Fruit fly (Drosophila melanogaster) whole organism, embryonic: ENCODE data around the gene senju.

Source experiments
- Adf1 ChIP-seq: fragments of 200-800 bp; sonication (Bioruptor generic); IDR thresholded peaks from 2 replicates; pipeline ENCODE4 v1.3.6; 2022; ENCODE audit warnings: missing biosample characterization, missing genetic modification characterization
- Atf-2 ChIP-seq: fragments of 200-800 bp; sonication (Bioruptor generic); optimal IDR thresholded peaks from 2 replicates; lab custom pipeline; 2016; ENCODE audit warnings: missing biosample characterization, missing genetic modification characterization
- CG12236 ChIP-seq: fragments of 200-800 bp; sonication (Bioruptor generic); optimal IDR thresholded peaks from 2 replicates; lab custom pipeline; 2016; ENCODE audit warnings: missing biosample characterization, missing genetic modification characterization
- CG12659 ChIP-seq: fragments of 200-800 bp; sonication (Bioruptor generic); optimal IDR thresholded peaks from 3 replicates; lab custom pipeline; 2017; ENCODE audit warnings: mild to moderate bottlenecking, missing biosample characterization, missing genetic modification reagents, missing genetic modification characterization
- CG12942 ChIP-seq: fragments of 200-800 bp; sonication (Bioruptor generic); optimal IDR thresholded peaks from 3 replicates; lab custom pipeline; 2016; ENCODE audit warnings: missing biosample characterization, missing genetic modification characterization
- CG13424 ChIP-seq: fragments of 200-800 bp; sonication (Bioruptor generic); optimal IDR thresholded peaks from 2 replicates; lab custom pipeline; 2019; ENCODE audit warnings: missing biosample characterization, mild to moderate bottlenecking, missing genetic modification characterization, moderate library complexity
- CG17802 ChIP-seq: fragments of 200-800 bp; sonication (Bioruptor generic); optimal IDR thresholded peaks from 2 replicates; lab custom pipeline; 2018; ENCODE audit warnings: missing biosample characterization, mild to moderate bottlenecking, missing genetic modification characterization, moderate library complexity
- CG18764 ChIP-seq: fragments of 200-800 bp; sonication (Bioruptor generic); optimal IDR thresholded peaks from 3 replicates; lab custom pipeline; 2016; ENCODE audit warnings: missing biosample characterization, missing genetic modification characterization
- CG2199 ChIP-seq: fragments of 200-800 bp; sonication (Bioruptor generic); IDR thresholded peaks from 3 replicates; pipeline ENCODE4 v1.3.6; 2022; ENCODE audit warnings: missing biosample characterization, missing genetic modification characterization
- CG2202 ChIP-seq: fragments of 200-800 bp; sonication (Bioruptor generic); optimal IDR thresholded peaks from 2 replicates; lab custom pipeline; 2018; ENCODE audit warnings: missing biosample characterization, mild to moderate bottlenecking, missing genetic modification characterization
- CG2712 ChIP-seq: fragments of 200-800 bp; optimal IDR thresholded peaks from 3 replicates; lab custom pipeline; 2019; ENCODE audit warnings: missing biosample characterization, mild to moderate bottlenecking, missing genetic modification characterization, moderate library complexity
- CG2875 ChIP-seq: fragments of 200-800 bp; sonication (Bioruptor generic); optimal IDR thresholded peaks from 2 replicates; lab custom pipeline; 2017; ENCODE audit warnings: missing biosample characterization, mild to moderate bottlenecking, missing genetic modification characterization, missing genetic modification reagents
- CG5180 ChIP-seq: fragments of 200-800 bp; sonication (Bioruptor generic); optimal IDR thresholded peaks from 3 replicates; lab custom pipeline; 2017; ENCODE audit warnings: missing biosample characterization, missing genetic modification characterization, mild to moderate bottlenecking, moderate library complexity, missing genetic modification reagents
- CG7928 ChIP-seq: fragments of 200-800 bp; sonication (Bioruptor generic); optimal IDR thresholded peaks from 2 replicates; lab custom pipeline; 2017; ENCODE audit warnings: missing biosample characterization, mild to moderate bottlenecking, missing genetic modification characterization
- CG8359 ChIP-seq: fragments of 200-800 bp; sonication (Bioruptor generic); optimal IDR thresholded peaks from 2 replicates; lab custom pipeline; 2017; ENCODE audit warnings: missing biosample characterization, mild to moderate bottlenecking, missing genetic modification characterization, borderline replicate concordance
- Dp ChIP-seq: fragments of 200-800 bp; sonication (Bioruptor generic); optimal IDR thresholded peaks from 2 replicates; lab custom pipeline; 2018; ENCODE audit warnings: missing biosample characterization, mild to moderate bottlenecking, missing genetic modification characterization, moderate library complexity
- E2f2 ChIP-seq: fragments of 200-800 bp; sonication (Bioruptor generic); IDR thresholded peaks from 2 replicates; pipeline ENCODE4 v1.3.6; 2022; ENCODE audit warnings: missing biosample characterization, missing genetic modification characterization
- HHEX ChIP-seq: fragments of 200-800 bp; sonication (Bioruptor generic); optimal IDR thresholded peaks from 3 replicates; lab custom pipeline; 2017; ENCODE audit warnings: missing biosample characterization, mild to moderate bottlenecking, missing genetic modification characterization, missing genetic modification reagents
- Hmr ChIP-seq: fragments of 200-800 bp; sonication (Bioruptor generic); optimal IDR thresholded peaks from 3 replicates; lab custom pipeline; 2017; ENCODE audit warnings: mild to moderate bottlenecking, missing biosample characterization, missing genetic modification reagents, missing genetic modification characterization
- Hsf ChIP-seq: fragments of 200-800 bp; sonication (Bioruptor generic); optimal IDR thresholded peaks from 3 replicates; lab custom pipeline; 2016; ENCODE audit warnings: missing biosample characterization, missing genetic modification characterization
- Kr ChIP-seq: fragments of 200-800 bp; sonication (Bioruptor generic); optimal IDR thresholded peaks from 2 replicates; lab custom pipeline; 2017; ENCODE audit warnings: missing biosample characterization, mild to moderate bottlenecking, missing genetic modification characterization
- Spps ChIP-seq: fragments of 200-800 bp; sonication (Bioruptor generic); optimal IDR thresholded peaks from 2 replicates; lab custom pipeline; 2018; ENCODE audit warnings: missing biosample characterization, mild to moderate bottlenecking, missing genetic modification characterization
- Stat92E ChIP-seq, 3 experiments: fragments of >200 bp in 2 of 3; fragments of 200-800 bp in 1 of 3; sonication (Bioruptor generic) in 1 of 3; optimal IDR thresholded peaks; 2 replicates each; lab custom pipeline; 2017 to 2019; ENCODE audit warnings: missing biosample characterization in 3 of 3, missing genetic modification characterization in 3 of 3, mild to moderate bottlenecking in 1 of 3, moderate library complexity in 1 of 3
- Vsx1 ChIP-seq: fragments of 200-800 bp; sonication (Bioruptor generic); optimal IDR thresholded peaks from 2 replicates; lab custom pipeline; 2017; ENCODE audit warnings: missing biosample characterization, mild to moderate bottlenecking, missing genetic modification characterization, missing genetic modification reagents
- ash1 ChIP-seq: fragments of 200-800 bp; sonication (Bioruptor generic); optimal IDR thresholded peaks from 2 replicates; lab custom pipeline; 2018; ENCODE audit warnings: missing biosample characterization, mild to moderate bottlenecking, missing genetic modification characterization
- cad ChIP-seq: fragments of >200 bp; optimal IDR thresholded peaks from 2 replicates; lab custom pipeline; 2017; ENCODE audit warnings: missing biosample characterization, missing genetic modification characterization
- crp ChIP-seq, 2 experiments: fragments of 200-800 bp; sonication (Bioruptor generic); optimal IDR thresholded peaks; 2 replicates in 1 of 2; 3 replicates in 1 of 2; lab custom pipeline; 2017; ENCODE audit warnings: missing biosample characterization in 2 of 2, missing genetic modification characterization in 2 of 2, mild to moderate bottlenecking in 1 of 2, moderate library complexity in 1 of 2
- esg ChIP-seq: fragments of 200-800 bp; sonication (Bioruptor generic); conservative IDR thresholded peaks from 2 replicates; pipeline ENCODE4 v1.3.6; 2022; ENCODE audit warnings: missing biosample characterization, missing genetic modification characterization
- ftz-f1 ChIP-seq: fragments of 200-800 bp; sonication (Bioruptor generic); optimal IDR thresholded peaks from 2 replicates; lab custom pipeline; 2016; ENCODE audit warnings: missing biosample characterization, missing genetic modification characterization
- gcm ChIP-seq: fragments of 200-800 bp; sonication (Bioruptor generic); optimal IDR thresholded peaks from 2 replicates; lab custom pipeline; 2019; ENCODE audit warnings: missing biosample characterization, mild to moderate bottlenecking, missing genetic modification characterization, moderate library complexity
- gsb ChIP-seq: fragments of 200-800 bp; sonication (Bioruptor generic); IDR thresholded peaks from 2 replicates; pipeline ENCODE4 v1.3.6; 2022; ENCODE audit warnings: missing biosample characterization, missing genetic modification characterization
- gsb-n ChIP-seq: fragments of 200-800 bp; sonication (Bioruptor generic); optimal IDR thresholded peaks from 3 replicates; lab custom pipeline; 2018; ENCODE audit warnings: missing biosample characterization, mild to moderate bottlenecking, missing genetic modification characterization
- knrl ChIP-seq: fragments of 200-800 bp; sonication (Bioruptor generic); IDR thresholded peaks from 3 replicates; pipeline ENCODE4 v1.3.6; 2022; ENCODE audit warnings: missing biosample characterization, missing genetic modification characterization; ENCODE audit not compliant: partially characterized antibody
- maf-S ChIP-seq: fragments of 200-800 bp; sonication (Bioruptor generic); optimal IDR thresholded peaks from 2 replicates; lab custom pipeline; 2016; ENCODE audit warnings: missing biosample characterization, missing genetic modification characterization
- nom ChIP-seq: fragments of 200-800 bp; sonication (Bioruptor generic); optimal IDR thresholded peaks from 2 replicates; lab custom pipeline; 2017; ENCODE audit warnings: missing biosample characterization, missing genetic modification characterization, mild to moderate bottlenecking, moderate library complexity, missing genetic modification reagents
- pita ChIP-seq: fragments of 200-800 bp; sonication (Bioruptor generic); optimal IDR thresholded peaks from 2 replicates; lab custom pipeline; 2017; ENCODE audit warnings: missing biosample characterization, mild to moderate bottlenecking, missing genetic modification characterization
- ro ChIP-seq: fragments of 200-800 bp; sonication (Bioruptor generic); IDR thresholded peaks from 2 replicates; pipeline ENCODE4 v1.3.6; 2022; ENCODE audit warnings: missing biosample characterization, missing genetic modification characterization
- run ChIP-seq: fragments of 200-800 bp; sonication (Bioruptor generic); optimal IDR thresholded peaks from 3 replicates; lab custom pipeline; 2018; ENCODE audit warnings: missing biosample characterization, mild to moderate bottlenecking, missing genetic modification characterization
- shn ChIP-seq: fragments of 200-800 bp; sonication (Bioruptor generic); optimal IDR thresholded peaks from 3 replicates; lab custom pipeline; 2016; ENCODE audit warnings: missing biosample characterization, missing genetic modification characterization
- sisA ChIP-seq: fragments of 200-800 bp; sonication (Bioruptor generic); IDR thresholded peaks from 2 replicates; pipeline ENCODE4 v1.3.6; 2022; ENCODE audit warnings: missing biosample characterization, missing genetic modification characterization
- tap ChIP-seq: fragments of 200-800 bp; optimal IDR thresholded peaks from 3 replicates; lab custom pipeline; 2019; ENCODE audit warnings: missing biosample characterization, mild to moderate bottlenecking, missing genetic modification characterization, moderate library complexity
- tna ChIP-seq: fragments of 200-800 bp; sonication (Bioruptor generic); IDR thresholded peaks from 2 replicates; pipeline ENCODE4 v1.3.6; 2022; ENCODE audit warnings: missing biosample characterization, missing genetic modification characterization; ENCODE audit not compliant: partially characterized antibody
- trem ChIP-seq: fragments of 200-800 bp; optimal IDR thresholded peaks from 3 replicates; lab custom pipeline; 2019; ENCODE audit warnings: missing biosample characterization, mild to moderate bottlenecking, missing genetic modification characterization, moderate library complexity
- ttk ChIP-seq: fragments of 200-800 bp; sonication (Bioruptor generic); IDR thresholded peaks from 2 replicates; pipeline ENCODE4 v2.1.2; 2022; ENCODE audit warnings: missing biosample characterization, missing genetic modification characterization
- unpg ChIP-seq: fragments of 200-800 bp; sonication (Bioruptor generic); optimal IDR thresholded peaks from 3 replicates; lab custom pipeline; 2018; ENCODE audit warnings: missing biosample characterization, mild to moderate bottlenecking, missing genetic modification characterization, moderate library complexity
- usp ChIP-seq: fragments of >200 bp; optimal IDR thresholded peaks from 2 replicates; lab custom pipeline; 2017; ENCODE audit warnings: missing biosample characterization, missing genetic modification characterization
- vfl ChIP-seq: fragments of 200-800 bp; sonication (Bioruptor generic); optimal IDR thresholded peaks from 2 replicates; lab custom pipeline; 2016; ENCODE audit warnings: missing biosample characterization, missing genetic modification characterization
- wek ChIP-seq: fragments of 200-800 bp; sonication (Bioruptor generic); optimal IDR thresholded peaks from 3 replicates; lab custom pipeline; 2018; ENCODE audit warnings: missing biosample characterization, mild to moderate bottlenecking, missing genetic modification characterization, moderate library complexity

The senju gene

dm6 chr2L:5070797-5071579 lies 18.3 kb downstream of the senju start, which contains the start of gene RpL37A (continued):
- TF ChIP-seq sisA (no peak), Adf1 (peak; percentile 47), gsb (peak; percentile 54; the same call in 1 of the 2 replicates), crp (GFP tag; optimal IDR thresholded peaks at IDR 0.05; lab: Kevin White, UChicago) (peak in 1 of 2 experiments; percentile 54), CG12659 (GFP tag; lab: Kevin White, UChicago) (peak; percentile 92), CG2712 (tag; lab: Kevin White, UChicago) (peak; percentile 81), tap (peak; percentile 66), Stat92E (GFP tag; optimal IDR thresholded peaks at IDR 0.05; lab: Kevin White, UChicago) (peak in 1 of 3 experiments; percentile 63), Spps (tag; lab: Kevin White, UChicago) (peak; percentile 71), run (peak; percentile 56), wek (peak; percentile 79), CG12236 (peak; percentile 43), Atf-2 (peak; percentile 63), trem (tag; lab: Kevin White, UChicago) (peak; percentile 88), gsb-n (peak; percentile 70), ro (GFP tag; lab: Robert Waterston, UW) (no peak), unpg (GFP tag; lab: Kevin White, UChicago) (peak; percentile 75), E2f2 (GFP tag; lab: Robert Waterston, UW) (peak; percentile 78), vfl (GFP tag; lab: Kevin White, UChicago) (no peak), esg (GFP tag; lab: Robert Waterston, UW) (no peak), CG12942 (peak; percentile 48), Hsf (GFP tag; lab: Kevin White, UChicago) (peak; percentile 85), cad (GFP tag; lab: Kevin White, UChicago) (no peak), ttk (peak; percentile 57), ash1 (GFP tag; lab: Kevin White, UChicago) (peak; percentile 74), CG13424 (peak; percentile 28), CG2199 (GFP tag; lab: Robert Waterston, UW) (peak; percentile 89), CG7928 (GFP tag; lab: Kevin White, UChicago) (peak; percentile 64), usp (GFP tag; lab: Kevin White, UChicago) (no peak), CG2202 (tag; lab: Kevin White, UChicago) (peak; percentile 59), shn (GFP tag; lab: Kevin White, UChicago) (peak; percentile 47), maf-S (GFP tag; lab: Kevin White, UChicago) (peak; percentile 76), Hmr (peak; percentile 88), HHEX (GFP tag; lab: Kevin White, UChicago) (peak; percentile 89), gcm (GFP tag; lab: Kevin White, UChicago) (peak; percentile 56), CG17802 (tag; lab: Kevin White, UChicago) (peak; percentile 68), CG5180 (peak; percentile 71), CG18764 (GFP tag; lab: Kevin White, UChicago) (peak; percentile 78), CG2875 (GFP tag; lab: Kevin White, UChicago) (peak; percentile 85), pita (GFP tag; lab: Kevin White, UChicago) (peak; percentile 83), knrl (peak; percentile 24; the same call in 1 of the 3 replicates), Kr (peak; percentile 35), tna (GFP tag; lab: Robert Waterston, UW) (no peak), nom (GFP tag; lab: Kevin White, UChicago) (peak; percentile 86), CG8359 (GFP tag; lab: Kevin White, UChicago) (peak; percentile 66), Vsx1 (GFP tag; lab: Kevin White, UChicago) (peak; percentile 86), Dp (GFP tag; lab: Kevin White, UChicago) (peak; percentile 54), ftz-f1 (GFP tag; lab: Kevin White, UChicago) (peak; percentile 30)
